Fruit fly (Drosophila melanogaster) whole organism, larva: Measurements from ENCODE around the gene CG33257.
A peak's percentile ranks its signal among the peaks of the same experiment; 100 is the strongest.

Experiments
- noc ChIP-seq: fragments of 200-800 bp; sonication (Bioruptor generic); optimal IDR thresholded peaks from 3 replicates; lab custom pipeline; 2019; ENCODE audit warnings: missing biosample characterization, mild to moderate bottlenecking, missing genetic modification characterization, moderate library complexity

Gene CG33257

dm6 chr3L:16359795-16360194, 13.7 kb downstream of the CG33257 start:
- TF ChIP-seq noc: no peak

- no peak for TF ChIP-seq noc
Observed at dm6 chr3L:16361200-16361815, 15.2 kb downstream of the CG33257 start.

- no peak for TF ChIP-seq noc
Observed at dm6 chr3L:16362119-16362653, 16.1 kb downstream of the CG33257 start, which contains the start of gene Cpr72Ea. Gene Cpr72Ea (plus strand): TSS chr3L:16362603.

- no peak for TF ChIP-seq noc
Observed at dm6 chr3L:16364182-16364581, 18.1 kb downstream of the CG33257 start.

- TF ChIP-seq noc: no peak
Observed at dm6 chr3L:16364599-16364998, 18.5 kb downstream of the CG33257 start, which contains the start of gene Cpr72Eb. Gene Cpr72Eb (plus strand): TSS chr3L:16364899.

dm6 chr3L:16367240-16367639, 21.1 kb downstream of the CG33257 start, which contains the start of gene Cpr72Ec:
Gene Cpr72Ec (minus strand): TSS chr3L:16367340.
- TF ChIP-seq noc: no peak

- TF ChIP-seq noc: no peak
Observed at dm6 chr3L:16368199-16368598, 22.1 kb downstream of the CG33257 start, which contains the start of gene CG4842. Gene CG4842 (plus strand): TSS chr3L:16368389.

dm6 chr3L:16369526-16369925, 23.4 kb downstream of the CG33257 start, which contains the start of gene CG18814:
Gene CG18814 (plus strand): TSS chr3L:16369826.
- TF ChIP-seq noc: no peak

- TF ChIP-seq noc: no peak
Observed at dm6 chr3L:16377768-16378764, 31.9 kb downstream of the CG33257 start, which contains the start of gene roq. Gene roq (minus strand): TSS chr3L:16378566.

- peak; percentile 97 for TF ChIP-seq noc
Observed at dm6 chr3L:16380770-16381169, 34.6 kb downstream of the CG33257 start.

- TF ChIP-seq noc: no peak
Observed at dm6 chr3L:16381184-16381797, 35.2 kb downstream of the CG33257 start, which contains the start of gene Agpat4. Gene Agpat4 (minus strand): TSS chr3L:16381570.

dm6 chr3L:16383056-16383455, 36.9 kb downstream of the CG33257 start:
- TF ChIP-seq noc: no peak

dm6 chr3L:16384145-16384705, 38.1 kb downstream of the CG33257 start:
- no peak for TF ChIP-seq noc

- TF ChIP-seq noc: peak; percentile 56
Observed at dm6 chr3L:16385252-16385879, 39.2 kb downstream of the CG33257 start.

- TF ChIP-seq noc: no peak
Observed at dm6 chr3L:16385880-16386584, 39.9 kb downstream of the CG33257 start, which contains the start of the genes Agpat3 and RAF2. Gene Agpat3 (minus strand): TSS chr3L:16385957. Gene RAF2 (plus strand): TSS chr3L:16386327.
